Worm (Caenorhabditis elegans): Measurements from ENCODE around the gene syx-5.

DNA sequence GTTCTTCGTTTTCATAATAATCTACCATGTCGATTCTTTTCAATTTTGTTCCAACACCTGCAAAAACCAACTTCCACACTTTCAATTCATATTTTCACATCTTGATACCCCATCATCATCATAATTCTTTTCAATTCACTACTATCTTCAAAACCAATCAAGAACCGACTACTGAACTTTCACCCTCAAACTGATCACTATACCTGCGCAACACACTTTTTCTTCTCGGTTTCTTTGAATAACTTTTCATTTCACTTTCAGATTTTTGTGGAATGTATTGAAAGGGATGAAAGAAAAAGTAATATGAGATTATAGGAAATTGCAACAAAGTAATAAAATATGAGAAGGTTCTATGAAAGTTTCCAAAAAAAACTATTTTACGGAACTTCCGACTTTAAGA, 23.6 kb upstream of the syx-5 start:
- TF ChIP-seq nhr-237 (tag; optimal IDR thresholded peaks at IDR 0.05), result no peak
- no peak for TF ChIP-seq nhr-11 (tag; optimal IDR thresholded peaks at IDR 0.05)
- no peak for TF ChIP-seq lin-35 (GFP tag; optimal IDR thresholded peaks at IDR 0.05)
- no peak for TF ChIP-seq ces-1 (GFP tag; optimal IDR thresholded peaks at IDR 0.05)

Measured in whole organism, L1 larva.